Fruit fly (Drosophila melanogaster): Measurements from ENCODE around the gene CG15040.

CG15040 gene

DNA sequence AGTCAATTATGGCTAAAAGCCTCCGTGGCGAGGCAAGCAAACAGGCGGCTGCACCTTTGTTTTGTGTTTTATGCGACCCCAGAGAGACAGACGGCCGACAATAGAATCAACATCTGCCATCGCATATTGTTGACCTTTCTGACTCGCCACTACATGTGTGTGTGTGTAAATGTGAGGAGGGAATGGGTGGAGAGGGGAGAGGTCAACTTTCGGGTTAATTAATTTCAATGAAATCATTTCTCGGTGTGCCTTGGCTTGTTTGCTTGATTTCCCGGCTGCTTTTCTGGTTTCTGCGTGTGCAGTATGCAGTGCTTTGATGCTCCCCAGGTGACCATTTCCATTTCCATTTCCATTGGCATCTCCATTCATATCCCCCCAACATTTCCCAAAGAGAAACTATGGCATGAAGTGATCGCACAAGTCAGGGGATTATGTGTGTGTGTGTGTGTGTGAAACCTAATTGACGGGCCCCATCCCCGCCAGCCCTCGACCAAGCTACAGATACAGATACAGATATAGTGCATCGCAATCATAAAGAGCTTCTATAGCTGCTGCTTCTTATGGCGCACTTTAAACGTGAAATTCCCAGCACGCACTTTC is 25.8 kb upstream of the CG15040 start:
- TF ChIP-seq Dll (optimal IDR thresholded peaks at IDR 0.05) (no peak), usp (GFP tag; optimal IDR thresholded peaks at IDR 0.05) (no peak), EcR (GFP tag; optimal IDR thresholded peaks at IDR 0.05) (no peak)

DNA sequence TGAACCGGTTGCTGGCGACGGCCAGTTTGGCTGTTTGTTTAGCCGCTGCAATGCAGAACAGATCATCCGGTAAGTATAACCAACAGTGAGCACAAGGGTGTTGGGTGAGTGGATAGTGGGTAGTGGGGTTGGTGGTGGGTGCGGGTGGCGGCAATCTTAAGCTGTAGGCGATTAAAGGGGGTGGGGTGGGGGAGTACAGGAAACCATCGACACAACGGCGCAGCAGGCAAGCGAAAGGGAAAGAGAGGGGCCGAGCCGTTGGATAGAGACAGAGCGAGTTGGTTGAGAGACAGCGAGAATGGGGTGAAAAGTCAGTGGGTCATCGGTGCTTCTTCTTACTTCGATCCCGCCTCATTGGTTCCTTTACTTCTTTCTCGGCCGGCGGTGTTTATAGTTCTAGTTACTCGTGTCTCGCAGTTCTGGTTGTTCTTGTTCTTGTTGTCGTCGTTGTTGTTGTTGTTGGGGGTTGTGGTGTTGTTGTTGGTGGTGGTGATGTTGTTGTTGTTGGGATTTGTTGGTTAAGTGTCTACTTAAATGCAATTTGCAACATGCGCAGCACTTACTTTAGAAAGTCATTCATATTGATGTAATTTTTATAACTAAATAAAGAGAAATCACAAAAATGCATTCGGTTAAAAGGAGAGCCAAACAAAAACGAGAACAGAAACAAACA is 19.0 kb upstream of the CG15040 start:
- TF ChIP-seq CG8478 (optimal IDR thresholded peaks at IDR 0.05) (no peak), pan (optimal IDR thresholded peaks at IDR 0.05) (no peak), EcR (GFP tag; optimal IDR thresholded peaks at IDR 0.05) (no peak), Dll (optimal IDR thresholded peaks at IDR 0.05) (no peak), usp (GFP tag; optimal IDR thresholded peaks at IDR 0.05) (no peak), psq (optimal IDR thresholded peaks at IDR 0.05) (no peak)

- TF ChIP-seq Dll (optimal IDR thresholded peaks at IDR 0.05) (no peak), pan (optimal IDR thresholded peaks at IDR 0.05) (no peak), CG8478 (optimal IDR thresholded peaks at IDR 0.05) (no peak), usp (GFP tag; optimal IDR thresholded peaks at IDR 0.05) (no peak), psq (optimal IDR thresholded peaks at IDR 0.05) (no peak), EcR (GFP tag; optimal IDR thresholded peaks at IDR 0.05) (no peak)
Observed at dm6 chrX:18635118-18635552, 17.7 kb upstream of the CG15040 start.

DNA sequence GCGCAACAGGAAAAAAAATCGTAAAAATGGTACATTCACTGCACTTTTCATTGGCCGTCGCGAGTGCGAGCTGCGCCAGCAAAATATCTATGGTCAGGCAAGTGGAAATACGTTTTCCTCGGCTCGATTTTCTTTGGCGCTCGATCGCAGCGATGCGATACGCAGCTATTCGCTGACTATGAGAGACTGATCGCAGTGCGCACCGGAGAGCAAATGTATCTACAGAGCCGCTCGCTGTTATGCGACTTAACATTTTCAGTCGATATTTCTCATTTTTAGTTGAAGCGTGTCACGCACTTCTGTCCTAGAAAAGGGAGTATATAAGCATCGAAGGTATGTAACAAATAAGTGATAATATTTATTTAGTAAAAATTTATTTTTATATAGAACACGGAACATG is 17.3 kb upstream of the CG15040 start, which contains the start of gene wgn:
Gene wgn, minus strand, starts transcription at position 193 of the 400 bp plus-strand sequence.
- TF ChIP-seq EcR (GFP tag; optimal IDR thresholded peaks at IDR 0.05): no peak
- TF ChIP-seq psq (optimal IDR thresholded peaks at IDR 0.05): no peak
- TF ChIP-seq Dll (optimal IDR thresholded peaks at IDR 0.05): no peak
- TF ChIP-seq pan (optimal IDR thresholded peaks at IDR 0.05): no peak
- no peak for TF ChIP-seq CG8478 (optimal IDR thresholded peaks at IDR 0.05)
- TF ChIP-seq usp (GFP tag; optimal IDR thresholded peaks at IDR 0.05): no peak

dm6 chrX:18630990-18631389 is 13.6 kb upstream of the CG15040 start:
- no peak for TF ChIP-seq EcR (GFP tag; optimal IDR thresholded peaks at IDR 0.05)
- TF ChIP-seq CG8478 (optimal IDR thresholded peaks at IDR 0.05): no peak
- TF ChIP-seq Dll (optimal IDR thresholded peaks at IDR 0.05): no peak
- no peak for TF ChIP-seq usp (GFP tag; optimal IDR thresholded peaks at IDR 0.05)
- TF ChIP-seq psq (optimal IDR thresholded peaks at IDR 0.05): no peak
- no peak for TF ChIP-seq pan (optimal IDR thresholded peaks at IDR 0.05)

DNA sequence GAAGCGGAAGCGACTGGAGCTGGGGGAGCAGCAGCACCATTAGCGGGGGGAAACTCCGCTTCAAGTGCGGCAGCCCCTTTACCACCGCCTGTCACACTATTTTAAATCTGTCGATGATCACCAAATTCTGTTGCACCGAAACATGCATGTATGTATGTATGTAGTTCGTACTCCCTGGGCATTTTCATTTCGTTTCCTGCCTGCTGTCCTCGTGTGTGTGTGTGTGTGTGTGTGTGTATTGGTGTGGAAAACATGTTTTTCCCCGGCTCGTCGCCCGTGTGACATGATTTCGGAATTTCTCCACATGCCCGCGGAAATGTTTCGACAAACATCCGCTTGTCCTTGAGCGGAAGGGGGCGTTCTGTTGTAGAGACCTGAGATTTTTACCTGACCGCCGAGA is 9.6 kb upstream of the CG15040 start:
- no peak for TF ChIP-seq EcR (GFP tag; optimal IDR thresholded peaks at IDR 0.05)

DNA sequence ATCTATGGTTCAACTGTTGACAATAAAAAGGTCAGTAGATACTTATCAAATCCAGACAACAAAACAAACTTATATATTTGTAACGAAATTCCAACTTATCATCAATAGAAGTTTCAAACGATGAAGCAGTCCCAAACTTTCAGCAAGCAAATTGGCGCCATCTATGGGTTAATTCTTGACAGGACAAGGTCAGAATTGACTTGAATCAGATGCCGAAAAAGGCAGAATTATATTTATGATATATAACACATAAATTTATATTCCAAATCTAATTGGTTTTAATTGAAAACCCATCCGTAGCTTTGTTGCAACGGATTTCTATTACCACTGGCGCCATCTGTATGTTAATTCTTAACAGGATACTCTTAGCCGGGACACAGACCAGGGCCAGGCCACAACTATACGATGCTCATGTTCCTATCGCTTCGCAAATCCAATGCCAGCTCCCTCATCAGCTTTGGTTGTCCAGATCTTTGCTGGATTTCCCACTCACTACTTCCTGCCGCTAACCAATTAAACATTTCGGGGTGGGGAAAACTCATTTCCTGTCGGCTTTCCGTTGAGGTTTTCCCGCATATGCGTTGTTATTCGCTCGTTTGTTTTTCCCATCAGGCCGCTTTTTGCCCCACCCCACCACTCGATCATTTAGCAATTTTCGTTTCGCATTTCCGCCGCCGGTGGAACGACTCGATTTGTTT is 4.4 kb upstream of the CG15040 start:
- TF ChIP-seq psq (optimal IDR thresholded peaks at IDR 0.05): no peak
- TF ChIP-seq pan (optimal IDR thresholded peaks at IDR 0.05): no peak
- TF ChIP-seq CG8478 (optimal IDR thresholded peaks at IDR 0.05): no peak
- no peak for TF ChIP-seq usp (GFP tag; optimal IDR thresholded peaks at IDR 0.05)

DNA sequence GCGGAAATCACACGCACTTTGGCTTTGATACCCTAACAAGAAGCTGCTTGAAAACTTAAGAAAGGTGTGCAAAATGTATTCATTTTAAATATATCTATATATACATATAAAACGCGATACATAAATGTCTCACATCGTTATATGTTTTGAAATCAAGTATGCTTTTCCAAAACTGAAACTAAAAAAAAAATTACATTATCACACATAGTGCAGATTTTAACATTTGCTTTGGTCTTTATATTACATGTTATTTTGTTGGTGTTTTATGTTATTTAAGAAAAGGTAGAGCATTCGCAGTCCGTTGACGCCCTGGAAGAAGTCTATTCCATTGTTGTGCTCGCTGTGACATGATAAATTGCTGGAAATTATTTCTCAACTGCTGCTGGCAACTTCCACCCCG is 733 bp upstream of the CG15040 start:
- TF ChIP-seq CG8478 (optimal IDR thresholded peaks at IDR 0.05): no peak
- no peak for TF ChIP-seq psq (optimal IDR thresholded peaks at IDR 0.05)
- TF ChIP-seq usp (GFP tag; optimal IDR thresholded peaks at IDR 0.05): no peak
- no peak for TF ChIP-seq Dll (optimal IDR thresholded peaks at IDR 0.05)
- no peak for TF ChIP-seq pan (optimal IDR thresholded peaks at IDR 0.05)
- no peak for TF ChIP-seq EcR (GFP tag; optimal IDR thresholded peaks at IDR 0.05)

- no peak for TF ChIP-seq EcR (GFP tag; optimal IDR thresholded peaks at IDR 0.05)
- TF ChIP-seq psq (optimal IDR thresholded peaks at IDR 0.05): no peak
- no peak for TF ChIP-seq CG8478 (optimal IDR thresholded peaks at IDR 0.05)
- TF ChIP-seq Dll (optimal IDR thresholded peaks at IDR 0.05): no peak
- TF ChIP-seq pan (optimal IDR thresholded peaks at IDR 0.05): no peak
- TF ChIP-seq usp (GFP tag; optimal IDR thresholded peaks at IDR 0.05): no peak
Observed at dm6 chrX:18613434-18613833, 4.0 kb downstream of the CG15040 start.

- no peak for TF ChIP-seq psq (optimal IDR thresholded peaks at IDR 0.05)
- no peak for TF ChIP-seq CG8478 (optimal IDR thresholded peaks at IDR 0.05)
- TF ChIP-seq Dll (optimal IDR thresholded peaks at IDR 0.05): no peak
- TF ChIP-seq EcR (GFP tag; optimal IDR thresholded peaks at IDR 0.05): no peak
- no peak for TF ChIP-seq pan (optimal IDR thresholded peaks at IDR 0.05)
- TF ChIP-seq usp (GFP tag; optimal IDR thresholded peaks at IDR 0.05): no peak
Observed at dm6 chrX:18587265-18587664, 30.1 kb downstream of the CG15040 start.

- TF ChIP-seq EcR (GFP tag; optimal IDR thresholded peaks at IDR 0.05): no peak
- TF ChIP-seq pan (optimal IDR thresholded peaks at IDR 0.05): no peak
- TF ChIP-seq usp (GFP tag; optimal IDR thresholded peaks at IDR 0.05): no peak
- no peak for TF ChIP-seq psq (optimal IDR thresholded peaks at IDR 0.05)
- no peak for TF ChIP-seq CG8478 (optimal IDR thresholded peaks at IDR 0.05)
- no peak for TF ChIP-seq Dll (optimal IDR thresholded peaks at IDR 0.05)
Observed at dm6 chrX:18575151-18575550, 42.2 kb downstream of the CG15040 start.

DNA sequence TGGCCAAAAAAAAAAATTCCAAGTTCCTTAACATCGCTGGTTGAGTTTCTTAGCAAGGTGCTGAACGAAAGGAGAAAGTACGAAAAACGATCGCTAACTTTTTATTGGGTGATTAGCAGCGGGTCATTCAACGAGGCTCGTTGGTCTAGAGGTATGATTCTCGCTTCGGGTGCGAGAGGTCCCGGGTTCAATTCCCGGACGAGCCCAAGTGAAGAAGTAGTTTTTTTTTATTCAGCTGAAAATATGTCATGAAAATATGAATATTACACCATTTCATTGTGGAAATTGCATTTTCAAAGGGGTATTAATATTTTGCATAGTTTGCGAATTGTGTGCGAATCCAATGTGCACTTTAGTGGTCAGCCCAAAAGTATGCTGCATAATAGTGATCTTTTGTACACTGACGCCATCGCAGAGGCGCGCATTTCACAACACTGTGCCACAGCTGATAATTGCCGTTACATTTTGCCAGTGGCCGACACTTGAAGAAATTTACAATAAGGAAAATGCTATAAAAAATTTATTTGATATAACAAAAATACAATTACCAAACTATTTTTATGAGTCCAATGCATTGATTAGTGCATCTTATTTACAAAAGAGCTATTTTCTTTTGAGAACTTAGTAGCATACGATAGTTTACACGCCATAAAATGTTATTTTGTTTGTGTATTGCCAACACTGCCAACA is 51.6 kb downstream of the CG15040 start:
- TF ChIP-seq psq (optimal IDR thresholded peaks at IDR 0.05): no peak

Data from whole organism.